Worm (Caenorhabditis elegans) whole organism, midembryonic: ENCODE measurements around the gene F54B11.10.

Experiments
- klf-2 ChIP-seq: fragments of 200-800 bp; sonication (Bioruptor generic); conservative IDR thresholded peaks from 2 replicates; pipeline ENCODE4 v1.3.6; 2022; ENCODE audit warnings: missing genetic modification reagents, missing genetic modification characterization, missing compliant biosample characterization
- med-1 ChIP-seq: sonication (generic microtip); optimal IDR thresholded peaks from 2 replicates; lab custom pipeline; 2017; ENCODE audit warnings: missing genetic modification characterization, mild to moderate bottlenecking, missing compliant biosample characterization, antibody characterized with exemption, missing genetic modification reagents; ENCODE audit not compliant: insufficient read depth
- tab-1 ChIP-seq: fragments of 200-800 bp; sonication (Bioruptor generic); IDR thresholded peaks from 2 replicates; pipeline ENCODE4 v1.3.6; 2022; ENCODE audit warnings: missing genetic modification characterization, missing compliant biosample characterization
- ztf-23 ChIP-seq: fragments of 200-800 bp; sonication (Bioruptor generic); IDR thresholded peaks from 2 replicates; pipeline ENCODE4 v1.3.6; 2022; ENCODE audit warnings: missing genetic modification reagents, missing genetic modification characterization, missing compliant biosample characterization

ce11 chrX:13604946-13605617 is 23.2 kb downstream of the F54B11.10 start, which contains the start of gene F54B11.9:
- no peak for TF ChIP-seq klf-2 (GFP tag; lab: Robert Waterston, UW)
- TF ChIP-seq tab-1 = no peak
- TF ChIP-seq med-1 (GFP tag; lab: Kevin White, UChicago) = no peak
- TF ChIP-seq ztf-23 = no peak
